Worm (Caenorhabditis elegans) whole organism, L4 larva: ENCODE data around the gene K11H12.1.

Experiments used
- T26A8.4 ChIP-seq: fragments of 200-800 bp; sonication (Bioruptor generic); IDR thresholded peaks from 2 replicates; pipeline ENCODE4 v1.3.6; 2022; ENCODE audit warnings: missing genetic modification characterization, missing compliant biosample characterization
- Y5F2A.4 ChIP-seq: fragments of 200-800 bp; sonication (Bioruptor generic); optimal IDR thresholded peaks from 2 replicates; lab custom pipeline; 2018; ENCODE audit warnings: mild to moderate bottlenecking, missing genetic modification characterization, missing compliant biosample characterization
- ZK337.2 ChIP-seq: fragments of 200-800 bp; sonication (Bioruptor generic); IDR thresholded peaks from 2 replicates; pipeline ENCODE4 v1.3.6; 2022; ENCODE audit warnings: missing genetic modification reagents, missing genetic modification characterization, missing compliant biosample characterization
- dmd-6 ChIP-seq: fragments of 200-800 bp; sonication (Bioruptor generic); IDR thresholded peaks from 2 replicates; pipeline ENCODE4 v1.3.6; 2022; ENCODE audit warnings: missing genetic modification reagents, missing genetic modification characterization, missing compliant biosample characterization
- hlh-30 ChIP-seq: sonication (generic microtip); optimal IDR thresholded peaks from 2 replicates; lab custom pipeline; 2017; ENCODE audit warnings: antibody characterized with exemption, mild to moderate bottlenecking, missing genetic modification characterization, missing compliant biosample characterization; ENCODE audit not compliant: insufficient read depth
- mdt-29 ChIP-seq: fragments of 200-800 bp; sonication (Bioruptor generic); IDR thresholded peaks from 2 replicates; pipeline ENCODE4 v1.3.6; 2022; ENCODE audit warnings: missing genetic modification reagents, missing genetic modification characterization, missing compliant biosample characterization
- mes-2 ChIP-seq: sonication (generic microtip); optimal IDR thresholded peaks from 2 replicates; lab custom pipeline; 2016; ENCODE audit warnings: missing genotype, mild to moderate bottlenecking, missing genetic modification characterization, missing compliant biosample characterization; ENCODE audit not compliant: poor library complexity, severe bottlenecking
- mxl-2 ChIP-seq: fragments of 200-800 bp; sonication (Bioruptor generic); conservative IDR thresholded peaks from 2 replicates; pipeline ENCODE4 v1.3.6; 2022; ENCODE audit warnings: missing genetic modification reagents, missing genetic modification characterization, missing compliant biosample characterization
- nhr-102 ChIP-seq: sonication (generic microtip); optimal IDR thresholded peaks from 2 replicates; lab custom pipeline; 2016; ENCODE audit warnings: mild to moderate bottlenecking, missing genetic modification characterization, moderate library complexity, missing compliant biosample characterization
- nhr-111 ChIP-seq: fragments of 200-800 bp; sonication (Bioruptor generic); optimal IDR thresholded peaks from 2 replicates; lab custom pipeline; 2018; ENCODE audit warnings: mild to moderate bottlenecking, missing genetic modification characterization, missing compliant biosample characterization
- skn-1 ChIP-seq: fragments of 150-350 bp; optimal IDR thresholded peaks from 2 replicates; lab custom pipeline; 2014; ENCODE audit warnings: missing biosample characterization, missing genetic modification characterization
- tag-97 ChIP-seq: fragments of 200-800 bp; sonication (Bioruptor generic); IDR thresholded peaks from 2 replicates; pipeline ENCODE4 v1.3.6; 2022; ENCODE audit warnings: missing genetic modification characterization, missing compliant biosample characterization
- unc-39 ChIP-seq: sonication (generic microtip); optimal IDR thresholded peaks from 2 replicates; lab custom pipeline; 2017; ENCODE audit warnings: missing biosample characterization, missing genetic modification characterization

Gene K11H12.1

DNA sequence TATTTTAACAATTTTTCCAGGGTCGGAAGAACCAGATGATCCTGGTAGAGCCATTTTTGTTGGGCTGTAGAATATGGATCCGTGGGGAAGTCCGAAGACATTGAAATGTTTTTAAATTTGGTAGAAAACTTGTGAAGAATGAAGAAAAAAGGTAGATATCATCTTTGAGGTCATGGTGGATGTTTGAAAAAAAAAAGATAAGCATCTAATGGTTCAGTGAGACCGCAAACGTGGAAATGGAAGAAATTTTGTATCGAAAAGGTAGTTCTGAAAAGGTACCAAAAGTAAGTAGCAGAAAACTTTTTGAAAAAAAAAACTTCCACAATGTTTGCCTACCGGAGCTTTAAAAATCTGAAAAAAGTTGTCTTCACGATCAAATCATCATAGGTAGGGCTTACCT is 49.7 kb downstream of the K11H12.1 start, which contains the start of gene prmt-4:
prmt-4 (minus strand) TSS at position 101 of the 400 bp plus-strand sequence.
- TF ChIP-seq skn-1 (tag; lab: Kevin White, UChicago) = no peak
- no peak for TF ChIP-seq mdt-29 (GFP tag; lab: Robert Waterston, UW)
- no peak for TF ChIP-seq mes-2
- no peak for TF ChIP-seq nhr-111 (GFP tag; lab: Kevin White, UChicago)
- TF ChIP-seq dmd-6 (GFP tag; lab: Robert Waterston, UW) = no peak
- TF ChIP-seq ZK337.2 (GFP tag; lab: Robert Waterston, UW) = no peak
- no peak for TF ChIP-seq mxl-2
- no peak for TF ChIP-seq T26A8.4 (GFP tag; lab: Robert Waterston, UW)
- TF ChIP-seq hlh-30 (tag; lab: Kevin White, UChicago) = no peak
- TF ChIP-seq Y5F2A.4 (GFP tag; lab: Kevin White, UChicago) = no peak
- no peak for TF ChIP-seq nhr-102 (tag; lab: Kevin White, UChicago)
- no peak for TF ChIP-seq unc-39 (tag; lab: Kevin White, UChicago)
- no peak for TF ChIP-seq tag-97 (GFP tag; lab: Robert Waterston, UW)
